Worm (Caenorhabditis elegans) whole organism, L4 larva: ENCODE measurements around the gene din-1.
A peak's percentile ranks its signal among the peaks of the same experiment; 100 is the strongest.

Experiments
- F10B5.3 ChIP-seq: sonication (generic microtip); optimal IDR thresholded peaks from 2 replicates; lab custom pipeline; 2016; ENCODE audit warnings: mild to moderate bottlenecking, missing genetic modification characterization, missing compliant biosample characterization
- T26A8.4 ChIP-seq: fragments of 200-800 bp; sonication (Bioruptor generic); IDR thresholded peaks from 2 replicates; pipeline ENCODE4 v1.3.6; 2022; ENCODE audit warnings: missing genetic modification characterization, missing compliant biosample characterization
- Y5F2A.4 ChIP-seq: fragments of 200-800 bp; sonication (Bioruptor generic); optimal IDR thresholded peaks from 2 replicates; lab custom pipeline; 2018; ENCODE audit warnings: mild to moderate bottlenecking, missing genetic modification characterization, missing compliant biosample characterization
- aha-1 ChIP-seq: fragments of 150-350 bp; peaks from one replicate; lab custom pipeline; 2014; ENCODE audit warnings: missing biosample characterization, missing genetic modification characterization
- aly-2 ChIP-seq: sonication (generic microtip); optimal IDR thresholded peaks from 2 replicates; lab custom pipeline; 2018; ENCODE audit warnings: missing biosample characterization, missing genetic modification characterization
- ama-1 ChIP-seq: fragments of 150-350 bp; optimal IDR thresholded peaks from 2 replicates; lab custom pipeline; 2014; ENCODE audit warnings: inconsistent platforms, mixed read lengths
- ceh-28 ChIP-seq: fragments of 150-350 bp; optimal IDR thresholded peaks from 2 replicates; lab custom pipeline; 2014; ENCODE audit warnings: missing biosample characterization, missing genetic modification reagents, missing genetic modification characterization
- cey-2 ChIP-seq: sonication (generic microtip); optimal IDR thresholded peaks from 3 replicates; lab custom pipeline; 2017; ENCODE audit warnings: missing genetic modification characterization, mild to moderate bottlenecking, missing compliant biosample characterization, antibody characterized with exemption, borderline replicate concordance; ENCODE audit not compliant: insufficient read depth
- daf-16 ChIP-seq, 3 experiments: sonication (generic microtip); optimal IDR thresholded peaks; 2 replicates each; lab custom pipeline; 2016 to 2017; ENCODE audit warnings: missing genetic modification characterization in 3 of 3, missing genetic modification reagents in 3 of 3, mild to moderate bottlenecking in 2 of 3, missing compliant biosample characterization in 2 of 3, missing biosample characterization in 1 of 3, moderate library complexity in 1 of 3
- dmd-8 ChIP-seq: fragments of 200-800 bp; sonication (Bioruptor generic); IDR thresholded peaks from 2 replicates; pipeline ENCODE4 v1.3.6; 2022; ENCODE audit warnings: missing genetic modification characterization, missing compliant biosample characterization
- dmd-9 ChIP-seq: fragments of 200-800 bp; sonication (Bioruptor generic); IDR thresholded peaks from 2 replicates; pipeline ENCODE4 v1.3.6; 2022; ENCODE audit warnings: missing genetic modification reagents, missing genetic modification characterization, missing compliant biosample characterization
- duxl-1 ChIP-seq: sonication (generic microtip); optimal IDR thresholded peaks from 2 replicates; lab custom pipeline; 2016; ENCODE audit warnings: mild to moderate bottlenecking, missing genetic modification characterization, moderate library complexity, missing compliant biosample characterization; ENCODE audit not compliant: poor library complexity
- egl-27 ChIP-seq: sonication (generic microtip); optimal IDR thresholded peaks from 3 replicates; lab custom pipeline; 2017; ENCODE audit warnings: missing biosample characterization, missing genetic modification reagents, missing genetic modification characterization
- egl-43 ChIP-seq: fragments of 200-800 bp; sonication (Bioruptor generic); IDR thresholded peaks from 2 replicates; pipeline ENCODE4 v1.3.6; 2022; ENCODE audit warnings: missing genetic modification reagents, missing genetic modification characterization, missing compliant biosample characterization
- fkh-10 ChIP-seq: fragments of 150-350 bp; optimal IDR thresholded peaks from 2 replicates; lab custom pipeline; 2014; ENCODE audit warnings: missing biosample characterization, missing genetic modification reagents, missing genetic modification characterization
- gei-8 ChIP-seq: fragments of 200-800 bp; sonication (Bioruptor generic); optimal IDR thresholded peaks from 2 replicates; lab custom pipeline; 2018; ENCODE audit warnings: mild to moderate bottlenecking, missing genetic modification characterization, missing compliant biosample characterization
- hlh-11 ChIP-seq: fragments of 200-800 bp; sonication (Bioruptor generic); optimal IDR thresholded peaks from 2 replicates; lab custom pipeline; 2018; ENCODE audit warnings: mild to moderate bottlenecking, missing genetic modification characterization, missing compliant biosample characterization
- hlh-30 ChIP-seq: sonication (generic microtip); optimal IDR thresholded peaks from 2 replicates; lab custom pipeline; 2017; ENCODE audit warnings: antibody characterized with exemption, mild to moderate bottlenecking, missing genetic modification characterization, missing compliant biosample characterization; ENCODE audit not compliant: insufficient read depth
- hmg-1.1 ChIP-seq: fragments of 200-800 bp; sonication (Bioruptor generic); IDR thresholded peaks from 2 replicates; pipeline ENCODE4 v1.3.6; 2022; ENCODE audit warnings: missing genetic modification reagents, missing genetic modification characterization, missing compliant biosample characterization
- lin-1 ChIP-seq: fragments of 200-800 bp; sonication (Bioruptor generic); IDR thresholded peaks from 2 replicates; pipeline ENCODE4 v1.3.6; 2022; ENCODE audit warnings: missing genetic modification reagents, missing genetic modification characterization, missing compliant biosample characterization
- lin-13 ChIP-seq: fragments of 150-350 bp; optimal IDR thresholded peaks from 2 replicates; lab custom pipeline; 2014; ENCODE audit warnings: missing biosample characterization, missing genetic modification reagents, missing genetic modification characterization
- lin-15B ChIP-seq: fragments of 150-350 bp; sonication (generic microtip); optimal IDR thresholded peaks from 3 replicates; lab custom pipeline; 2014; ENCODE audit warnings: missing biosample characterization, missing genetic modification characterization
- lin-38 ChIP-seq: fragments of 200-800 bp; sonication (Bioruptor generic); IDR thresholded peaks from 2 replicates; pipeline ENCODE4 v1.3.6; 2022; ENCODE audit warnings: missing genetic modification reagents, missing genetic modification characterization, missing compliant biosample characterization
- lsy-2 ChIP-seq, 2 experiments: fragments of 150-350 bp in 1 of 2; sonication (generic microtip) in 1 of 2; optimal IDR thresholded peaks; 2 replicates each; lab custom pipeline; 2014 to 2017; ENCODE audit warnings: missing biosample characterization in 2 of 2, missing genetic modification characterization in 2 of 2
- mep-1 ChIP-seq: fragments of 150-350 bp; sonication (generic microtip); optimal IDR thresholded peaks from 3 replicates; lab custom pipeline; 2014; ENCODE audit warnings: missing biosample characterization, missing genetic modification characterization
- mes-2 ChIP-seq: sonication (generic microtip); optimal IDR thresholded peaks from 2 replicates; lab custom pipeline; 2016; ENCODE audit warnings: missing genotype, mild to moderate bottlenecking, missing genetic modification characterization, missing compliant biosample characterization; ENCODE audit not compliant: poor library complexity, severe bottlenecking
- nhr-10 ChIP-seq: fragments of 150-350 bp; optimal IDR thresholded peaks from 2 replicates; lab custom pipeline; 2014; ENCODE audit warnings: missing biosample characterization, missing genetic modification characterization
- nhr-11 ChIP-seq: fragments of 150-350 bp; optimal IDR thresholded peaks from 2 replicates; lab custom pipeline; 2014; ENCODE audit warnings: missing biosample characterization, missing genetic modification characterization
- nhr-42 ChIP-seq: fragments of 200-800 bp; sonication (Bioruptor generic); IDR thresholded peaks from 2 replicates; pipeline ENCODE4 v1.3.6; 2022; ENCODE audit warnings: missing genetic modification characterization, missing compliant biosample characterization
- nhr-6 ChIP-seq: fragments of 150-350 bp; optimal IDR thresholded peaks from 2 replicates; lab custom pipeline; 2014; ENCODE audit warnings: missing biosample characterization, missing genetic modification characterization
- nhr-76 ChIP-seq: fragments of 150-350 bp; optimal IDR thresholded peaks from 2 replicates; lab custom pipeline; 2014; ENCODE audit warnings: missing biosample characterization, missing genetic modification characterization
- rbr-2 ChIP-seq: sonication (generic microtip); optimal IDR thresholded peaks from 2 replicates; lab custom pipeline; 2016; ENCODE audit warnings: missing genotype, missing genetic modification characterization, missing compliant biosample characterization
- saeg-2 ChIP-seq: fragments of 200-800 bp; sonication (Bioruptor generic); IDR thresholded peaks from 2 replicates; pipeline ENCODE4 v1.3.6; 2022; ENCODE audit warnings: missing genetic modification reagents, missing genetic modification characterization, missing compliant biosample characterization
- skn-1 ChIP-seq: fragments of 150-350 bp; optimal IDR thresholded peaks from 2 replicates; lab custom pipeline; 2014; ENCODE audit warnings: missing biosample characterization, missing genetic modification characterization
- snpc-1.2 ChIP-seq: fragments of 200-800 bp; sonication (Bioruptor generic); IDR thresholded peaks from 2 replicates; pipeline ENCODE4 v1.3.6; 2022; ENCODE audit warnings: missing genetic modification reagents, missing genetic modification characterization, missing compliant biosample characterization
- spr-3 ChIP-seq: fragments of 200-800 bp; sonication (Bioruptor generic); optimal IDR thresholded peaks from 2 replicates; lab custom pipeline; 2018; ENCODE audit warnings: mild to moderate bottlenecking, missing genetic modification characterization, missing compliant biosample characterization
- tag-97 ChIP-seq: fragments of 200-800 bp; sonication (Bioruptor generic); IDR thresholded peaks from 2 replicates; pipeline ENCODE4 v1.3.6; 2022; ENCODE audit warnings: missing genetic modification characterization, missing compliant biosample characterization
- unc-130 ChIP-seq: sonication (generic microtip); optimal IDR thresholded peaks from 2 replicates; lab custom pipeline; 2016; ENCODE audit warnings: missing genetic modification reagents, missing genetic modification characterization, missing compliant biosample characterization
- unc-62 ChIP-seq, 3 experiments: fragments of 150-350 bp in 1 of 3; sonication (generic microtip); optimal IDR thresholded peaks in 2 of 3; peaks in 1 of 3; 1 replicate in 1 of 3; 2 replicates in 2 of 3; lab custom pipeline; 2014 to 2017; ENCODE audit warnings: missing biosample characterization in 3 of 3, missing genetic modification characterization in 3 of 3, missing genetic modification reagents in 3 of 3, missing genotype in 1 of 3
- vab-7 ChIP-seq: fragments of 200-800 bp; sonication (Bioruptor generic); IDR thresholded peaks from 2 replicates; pipeline ENCODE4 v1.3.6; 2022; ENCODE audit warnings: missing genetic modification reagents, missing genetic modification characterization, missing compliant biosample characterization
- zfp-2 ChIP-seq: sonication (generic microtip); optimal IDR thresholded peaks from 2 replicates; lab custom pipeline; 2016; ENCODE audit warnings: mild to moderate bottlenecking, missing genetic modification characterization, missing compliant biosample characterization
- zfp-3 ChIP-seq: fragments of 200-800 bp; sonication (Bioruptor generic); conservative IDR thresholded peaks from 2 replicates; pipeline ENCODE4 v1.3.6; 2022; ENCODE audit warnings: missing genetic modification reagents, missing genetic modification characterization, missing compliant biosample characterization
- ztf-7 ChIP-seq: fragments of 150-350 bp; optimal IDR thresholded peaks from 2 replicates; lab custom pipeline; 2014; ENCODE audit warnings: missing biosample characterization, missing genetic modification characterization

din-1 gene

DNA sequence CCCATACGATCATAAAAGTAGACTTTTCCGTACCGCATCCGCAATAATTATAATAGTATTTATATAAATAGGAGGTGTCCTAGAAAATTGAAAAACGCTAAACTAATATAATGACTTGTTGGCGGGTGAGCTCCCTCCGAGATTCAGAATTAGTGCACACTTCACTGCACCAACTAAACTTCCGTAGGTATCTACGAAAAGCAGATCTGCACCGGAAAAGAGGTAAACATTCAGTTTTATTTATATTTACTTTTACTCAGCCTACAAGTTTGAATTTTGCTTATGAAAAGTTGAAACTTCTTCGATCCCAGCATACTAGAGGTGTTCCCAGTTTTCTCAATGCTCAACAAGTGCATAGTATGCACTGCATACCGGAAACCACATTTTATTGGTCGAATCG lies 41.4 kb downstream of the din-1 start, which contains the start of gene F07A11.1:
TSS of gene F07A11.1 (minus strand) at position 101 of the 400 bp plus-strand sequence.
- peak; percentile 10 for TF ChIP-seq unc-130 (GFP tag; lab: Kevin White, UChicago)
- no peak for TF ChIP-seq gei-8 (GFP tag; lab: Kevin White, UChicago)
- TF ChIP-seq, all 104 proteins: peak for 1

DNA sequence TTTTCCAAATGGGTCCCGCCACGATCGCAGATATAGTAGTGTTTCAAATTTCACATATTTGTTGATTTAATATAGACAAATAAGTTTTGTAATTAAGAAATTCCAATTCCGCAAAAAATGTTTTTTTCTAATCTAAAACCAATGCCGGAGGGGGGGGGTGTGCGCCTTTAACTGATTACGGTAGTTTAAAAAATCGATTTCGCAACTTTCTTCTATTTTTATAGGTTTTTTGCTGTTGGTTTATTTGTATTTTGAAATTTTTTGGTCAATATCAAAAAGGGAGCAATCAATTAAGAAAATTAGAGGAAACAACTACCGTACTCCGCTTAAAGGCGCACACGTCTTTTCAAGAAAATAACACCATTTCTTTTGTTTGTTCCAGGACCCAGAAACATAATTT lies 41.9 kb downstream of the din-1 start:
- no peak for TF ChIP-seq vab-7 (GFP tag; lab: Robert Waterston, UW)
- peak; percentile 69 for TF ChIP-seq aha-1 (tag; lab: Kevin White, UChicago)
- no peak for TF ChIP-seq dmd-9
- TF ChIP-seq snpc-1.2 (GFP tag; lab: Robert Waterston, UW), result no peak
- no peak for TF ChIP-seq duxl-1 (tag; lab: Kevin White, UChicago)
- TF ChIP-seq, all 104 proteins: peak for 1

DNA sequence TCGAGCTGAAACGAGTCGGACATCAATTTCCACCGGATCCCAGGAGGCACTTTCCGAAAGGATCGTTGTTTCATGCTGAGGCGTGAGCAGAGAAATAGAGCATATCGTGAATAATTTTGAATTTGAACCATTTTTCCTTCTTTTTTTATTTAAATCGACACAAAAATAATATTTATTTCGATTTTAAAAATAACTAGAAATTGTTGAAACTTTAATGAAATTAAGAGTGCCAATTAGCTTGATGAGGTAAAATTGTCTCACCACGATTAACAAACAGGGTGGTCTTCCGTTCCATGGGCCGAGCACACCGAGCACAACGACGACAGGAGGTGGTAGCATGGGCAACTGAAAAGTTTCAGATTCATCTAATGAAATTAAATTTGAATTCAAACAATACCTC lies 45.1 kb downstream of the din-1 start:
- TF ChIP-seq nhr-42, result no peak
- peak in 1 of 2 experiments; percentile 61 for TF ChIP-seq unc-62 (GFP tag; optimal IDR thresholded peaks at IDR 0.05 in 1 of 2; lab: Kevin White, UChicago)
- TF ChIP-seq unc-62 (tag; optimal IDR thresholded peaks at IDR 0.05; lab: Kevin White, UChicago), result no peak
- TF ChIP-seq, all 104 proteins: peak for 1

DNA sequence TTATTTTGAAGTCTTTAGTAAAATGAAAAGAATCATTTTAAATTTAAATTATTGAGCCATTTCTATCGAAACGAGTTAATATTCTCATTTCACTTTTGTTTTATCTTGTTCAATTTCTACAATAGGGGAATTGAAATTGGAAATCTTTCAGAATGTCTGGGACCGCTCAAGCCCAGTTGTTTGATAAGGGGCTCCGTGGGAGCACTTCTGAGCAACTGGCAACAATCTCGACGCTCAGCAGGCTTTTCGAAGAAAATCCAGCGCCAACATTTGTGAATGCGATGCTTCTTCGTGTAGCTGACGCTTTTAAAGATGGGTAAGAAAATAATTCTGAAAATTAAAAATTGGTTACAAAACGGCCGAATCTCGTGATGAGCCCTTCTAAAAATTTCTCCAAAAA lies 50.7 kb downstream of the din-1 start, which contains the start of gene ints-7:
TSS of gene ints-7 (plus strand) at position 152 of the 400 bp plus-strand sequence.
- TF ChIP-seq lin-38, result peak; percentile 30; the same call in 1 of the 2 replicates
- TF ChIP-seq cey-2 (tag; lab: Kevin White, UChicago), result no peak

DNA sequence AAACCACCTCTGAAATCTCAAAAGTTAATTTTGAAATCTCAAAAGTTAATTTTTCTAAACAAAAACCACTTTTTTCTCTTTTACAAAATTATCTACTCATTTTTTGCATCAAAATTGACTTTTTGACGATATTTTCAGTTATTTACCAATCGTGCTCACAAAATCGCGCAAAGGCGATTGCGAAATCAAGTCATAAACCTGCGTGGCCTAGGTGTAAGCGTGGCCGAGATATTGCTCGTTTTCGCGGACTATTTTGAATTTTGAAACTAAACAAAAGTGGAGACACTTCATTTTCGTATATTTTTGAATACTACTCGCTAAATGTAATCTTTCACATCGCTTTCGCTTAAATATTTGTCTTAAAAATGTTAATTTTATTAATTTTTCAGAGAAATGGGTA lies 55.1 kb downstream of the din-1 start, which contains the start of gene smc-6:
TSS of gene smc-6 (plus strand) at position 390 of the 400 bp plus-strand sequence.
- TF ChIP-seq saeg-2 (GFP tag; lab: Robert Waterston, UW), result no peak
- TF ChIP-seq Y5F2A.4, result no peak
- no peak for TF ChIP-seq egl-27 (tag; lab: Kevin White, UChicago)
- no peak for TF ChIP-seq lsy-2 (tag; optimal IDR thresholded peaks at IDR 0.05; lab: Kevin White, UChicago)
- TF ChIP-seq skn-1 (tag; lab: Kevin White, UChicago), result no peak
- no peak for TF ChIP-seq dmd-9
- TF ChIP-seq zfp-2 (tag; lab: Kevin White, UChicago), result no peak
- no peak for TF ChIP-seq nhr-11 (tag; lab: Kevin White, UChicago)
- TF ChIP-seq ztf-7 (tag; lab: Kevin White, UChicago), result no peak
- no peak for TF ChIP-seq zfp-3 (GFP tag; lab: Robert Waterston, UW)
- TF ChIP-seq lin-13 (GFP tag; lab: Kevin White, UChicago), result no peak
- peak; percentile 83 for TF ChIP-seq mes-2 (tag; lab: Kevin White, UChicago)
- TF ChIP-seq ceh-28 (tag; lab: Kevin White, UChicago), result no peak
- TF ChIP-seq dmd-8 (GFP tag; lab: Robert Waterston, UW), result no peak
- peak; percentile 18 for TF ChIP-seq fkh-10 (GFP tag; lab: Kevin White, UChicago)
- TF ChIP-seq rbr-2 (tag; lab: Kevin White, UChicago), result no peak
- TF ChIP-seq nhr-10 (tag; lab: Kevin White, UChicago), result no peak
- no peak for TF ChIP-seq snpc-1.2 (GFP tag; lab: Robert Waterston, UW)
- no peak for TF ChIP-seq spr-3 (GFP tag; lab: Kevin White, UChicago)
- no peak for TF ChIP-seq lin-1 (GFP tag; lab: Robert Waterston, UW)
- TF ChIP-seq ama-1 (lab: Kevin White, UChicago), result no peak
- no peak for TF ChIP-seq T26A8.4 (GFP tag; lab: Robert Waterston, UW)
- no peak for TF ChIP-seq nhr-76 (tag; lab: Kevin White, UChicago)
- no peak for TF ChIP-seq tag-97 (GFP tag; lab: Robert Waterston, UW)
- TF ChIP-seq daf-16 (GFP tag; optimal IDR thresholded peaks at IDR 0.05; lab: Kevin White, UChicago), result no peak
- TF ChIP-seq daf-16 (tag; optimal IDR thresholded peaks at IDR 0.05; lab: Kevin White, UChicago), result peak; percentile 16
- no peak for TF ChIP-seq nhr-6 (tag; lab: Kevin White, UChicago)
- TF ChIP-seq F10B5.3 (tag; lab: Kevin White, UChicago), result no peak
- peak; percentile 40; the same call in 1 of the 2 replicates for TF ChIP-seq hmg-1.1 (GFP tag; lab: Robert Waterston, UW)
- no peak for TF ChIP-seq lin-15B (tag; lab: Kevin White, UChicago)
- TF ChIP-seq hlh-11, result no peak
- no peak for TF ChIP-seq mep-1 (tag; lab: Kevin White, UChicago)
- no peak for TF ChIP-seq hlh-30 (tag; lab: Kevin White, UChicago)
- no peak for TF ChIP-seq aly-2 (tag; lab: Kevin White, UChicago)
- TF ChIP-seq egl-43, result no peak
